Fruit fly (Drosophila melanogaster) whole organism, embryonic: Measurements from ENCODE around the gene SCAR.

ENCODE experiments used
- Bgb ChIP-seq: fragments of 200-800 bp; sonication (Bioruptor generic); IDR thresholded peaks from 2 replicates; pipeline ENCODE4 v1.3.6; 2022; ENCODE audit warnings: missing biosample characterization, missing genetic modification characterization; ENCODE audit not compliant: partially characterized antibody
- C15 ChIP-seq: fragments of 200-800 bp; sonication (Bioruptor generic); IDR thresholded peaks from 3 replicates; pipeline ENCODE4 v1.3.6; 2022; ENCODE audit warnings: missing biosample characterization, missing genetic modification characterization
- CG10267 ChIP-seq: fragments of 200-800 bp; sonication (Bioruptor generic); optimal IDR thresholded peaks from 2 replicates; lab custom pipeline; 2018; ENCODE audit warnings: missing biosample characterization, mild to moderate bottlenecking, missing genetic modification characterization, moderate library complexity
- CG10366 ChIP-seq: fragments of 200-800 bp; sonication (Bioruptor generic); IDR thresholded peaks from 2 replicates; pipeline ENCODE4 v1.3.6; 2022; ENCODE audit warnings: missing biosample characterization, missing genetic modification characterization
- CG10462 ChIP-seq: fragments of 200-800 bp; sonication (Bioruptor generic); optimal IDR thresholded peaks from 2 replicates; lab custom pipeline; 2016; ENCODE audit warnings: missing biosample characterization, missing genetic modification characterization
- CG12659 ChIP-seq: fragments of 200-800 bp; sonication (Bioruptor generic); optimal IDR thresholded peaks from 3 replicates; lab custom pipeline; 2017; ENCODE audit warnings: mild to moderate bottlenecking, missing biosample characterization, missing genetic modification reagents, missing genetic modification characterization
- CG13287 ChIP-seq: fragments of 200-800 bp; sonication (Bioruptor generic); IDR thresholded peaks from 2 replicates; pipeline ENCODE4 v1.3.6; 2022; ENCODE audit warnings: missing biosample characterization, missing genetic modification characterization; ENCODE audit not compliant: partially characterized antibody
- CG13296 ChIP-seq: fragments of 200-800 bp; sonication (Bioruptor generic); optimal IDR thresholded peaks from 3 replicates; lab custom pipeline; 2018; ENCODE audit warnings: missing biosample characterization, mild to moderate bottlenecking, missing genetic modification characterization
- CG14965 ChIP-seq: fragments of 200-800 bp; sonication (Bioruptor generic); optimal IDR thresholded peaks from 2 replicates; lab custom pipeline; 2016; ENCODE audit warnings: missing biosample characterization, missing genetic modification characterization, borderline replicate concordance
- CG17385 ChIP-seq: fragments of 200-800 bp; sonication (Bioruptor generic); optimal IDR thresholded peaks from 3 replicates; lab custom pipeline; 2018; ENCODE audit warnings: missing biosample characterization, mild to moderate bottlenecking, missing genetic modification characterization
- CG30020 ChIP-seq: fragments of 200-800 bp; optimal IDR thresholded peaks from 2 replicates; lab custom pipeline; 2019; ENCODE audit warnings: missing biosample characterization, mild to moderate bottlenecking, missing genetic modification characterization, moderate library complexity
- CG33557 ChIP-seq: fragments of 200-800 bp; sonication (Bioruptor generic); optimal IDR thresholded peaks from 2 replicates; lab custom pipeline; 2019; ENCODE audit warnings: missing biosample characterization, mild to moderate bottlenecking, missing genetic modification characterization, moderate library complexity
- CG4730 ChIP-seq: fragments of 200-800 bp; sonication (Bioruptor generic); IDR thresholded peaks from 2 replicates; pipeline ENCODE4 v1.3.6; 2022; ENCODE audit warnings: missing biosample characterization, missing genetic modification characterization
- CG6254 ChIP-seq: fragments of 200-800 bp; sonication (Bioruptor generic); optimal IDR thresholded peaks from 3 replicates; lab custom pipeline; 2017; ENCODE audit warnings: mild to moderate bottlenecking, missing biosample characterization, missing genetic modification reagents, missing genetic modification characterization
- CG6683 ChIP-seq: fragments of 200-800 bp; sonication (Bioruptor generic); optimal IDR thresholded peaks from 2 replicates; lab custom pipeline; 2017; ENCODE audit warnings: missing biosample characterization, mild to moderate bottlenecking, missing genetic modification characterization, missing genetic modification reagents
- CG6689 ChIP-seq: fragments of 200-800 bp; sonication (Bioruptor generic); IDR thresholded peaks from 2 replicates; pipeline ENCODE4 v1.3.6; 2022; ENCODE audit warnings: missing biosample characterization, missing genetic modification characterization
- CG6791 ChIP-seq: fragments of 200-800 bp; sonication (Bioruptor generic); IDR thresholded peaks from 3 replicates; pipeline ENCODE4 v1.3.6; 2022; ENCODE audit warnings: missing biosample characterization, missing genetic modification characterization; ENCODE audit not compliant: partially characterized antibody
- CG8281 ChIP-seq: fragments of 200-800 bp; sonication (Bioruptor generic); optimal IDR thresholded peaks from 2 replicates; lab custom pipeline; 2018; ENCODE audit warnings: missing biosample characterization, mild to moderate bottlenecking, missing genetic modification characterization, moderate library complexity
- CG8388 ChIP-seq: fragments of 200-800 bp; sonication (Bioruptor generic); optimal IDR thresholded peaks from 2 replicates; lab custom pipeline; 2019; ENCODE audit warnings: missing biosample characterization, mild to moderate bottlenecking, missing genetic modification characterization, moderate library complexity
- Chrac-16 ChIP-seq: fragments of 200-800 bp; sonication (Bioruptor generic); optimal IDR thresholded peaks from 3 replicates; lab custom pipeline; 2016; ENCODE audit warnings: missing biosample characterization, missing genetic modification characterization
- D19A ChIP-seq: fragments of 200-800 bp; optimal IDR thresholded peaks from 3 replicates; lab custom pipeline; 2019; ENCODE audit warnings: missing biosample characterization, mild to moderate bottlenecking, missing genetic modification characterization, moderate library complexity
- Dip2 ChIP-seq: fragments of 200-800 bp; sonication (Bioruptor generic); IDR thresholded peaks from 2 replicates; pipeline ENCODE4 v1.3.6; 2022; ENCODE audit warnings: missing biosample characterization, missing genetic modification characterization
- E2f1 ChIP-seq: fragments of 200-800 bp; sonication (Bioruptor generic); IDR thresholded peaks from 2 replicates; pipeline ENCODE4 v1.3.6; 2022; ENCODE audit warnings: missing biosample characterization, missing genetic modification characterization
- Hand ChIP-seq: fragments of 200-800 bp; sonication (Bioruptor generic); optimal IDR thresholded peaks from 2 replicates; lab custom pipeline; 2017; ENCODE audit warnings: mild to moderate bottlenecking, missing biosample characterization, missing genetic modification reagents, missing genetic modification characterization
- Hmx ChIP-seq: fragments of 200-800 bp; sonication (Bioruptor generic); optimal IDR thresholded peaks from 2 replicates; lab custom pipeline; 2016; ENCODE audit warnings: missing biosample characterization, missing genetic modification characterization
- Hr3 ChIP-seq: fragments of 200-800 bp; sonication (Bioruptor generic); optimal IDR thresholded peaks from 3 replicates; lab custom pipeline; 2016; ENCODE audit warnings: missing biosample characterization, missing genetic modification characterization
- NC2α ChIP-seq: fragments of 200-800 bp; sonication (Bioruptor generic); optimal IDR thresholded peaks from 2 replicates; lab custom pipeline; 2016; ENCODE audit warnings: missing biosample characterization, missing genetic modification characterization
- NFAT ChIP-seq: fragments of 200-800 bp; sonication (Bioruptor generic); IDR thresholded peaks from 2 replicates; pipeline ENCODE4 v1.3.6; 2022; ENCODE audit warnings: missing biosample characterization, missing genetic modification characterization
- Oli ChIP-seq: fragments of 200-800 bp; sonication (Bioruptor generic); optimal IDR thresholded peaks from 2 replicates; lab custom pipeline; 2018; ENCODE audit warnings: missing biosample characterization, mild to moderate bottlenecking, missing genetic modification characterization, moderate library complexity
- Optix ChIP-seq: fragments of 200-800 bp; sonication (Bioruptor generic); IDR thresholded peaks from 3 replicates; pipeline ENCODE4 v1.3.6; 2022; ENCODE audit warnings: missing biosample characterization, missing genetic modification characterization
- Pdp1 ChIP-seq, 2 experiments: fragments of 200-800 bp; sonication (Bioruptor generic); optimal IDR thresholded peaks; 3 replicates each; lab custom pipeline; 2016; ENCODE audit warnings: missing biosample characterization in 2 of 2, missing genetic modification characterization in 2 of 2, mild to moderate bottlenecking in 1 of 2, moderate library complexity in 1 of 2
- Ssrp ChIP-seq: fragments of 200-800 bp; sonication (Bioruptor generic); optimal IDR thresholded peaks from 2 replicates; lab custom pipeline; 2018; ENCODE audit warnings: missing biosample characterization, mild to moderate bottlenecking, missing genetic modification characterization, moderate library complexity
- TFAM ChIP-seq: fragments of 200-800 bp; sonication (Bioruptor generic); optimal IDR thresholded peaks from 2 replicates; lab custom pipeline; 2017; ENCODE audit warnings: missing biosample characterization, missing genetic modification characterization, inconsistent platforms
- amos ChIP-seq: fragments of 200-800 bp; sonication (Bioruptor generic); IDR thresholded peaks from 2 replicates; pipeline ENCODE4 v1.3.6; 2022; ENCODE audit warnings: missing biosample characterization, missing genetic modification characterization; ENCODE audit not compliant: partially characterized antibody
- ash1 ChIP-seq: fragments of 200-800 bp; sonication (Bioruptor generic); optimal IDR thresholded peaks from 2 replicates; lab custom pipeline; 2018; ENCODE audit warnings: missing biosample characterization, mild to moderate bottlenecking, missing genetic modification characterization
- bsh ChIP-seq, 2 experiments: fragments of 200-800 bp; sonication (Bioruptor generic); optimal IDR thresholded peaks; 2 replicates each; lab custom pipeline; 2017 to 2018; ENCODE audit warnings: mild to moderate bottlenecking in 2 of 2, missing biosample characterization in 2 of 2, missing genetic modification characterization in 2 of 2, moderate library complexity in 1 of 2
- dimm ChIP-seq: fragments of 200-800 bp; sonication (Bioruptor generic); IDR thresholded peaks from 2 replicates; pipeline ENCODE4 v1.3.6; 2022; ENCODE audit warnings: missing biosample characterization, missing genetic modification characterization
- en ChIP-seq: fragments of 200-800 bp; sonication (Bioruptor generic); optimal IDR thresholded peaks from 2 replicates; lab custom pipeline; 2016; ENCODE audit warnings: missing biosample characterization, missing genetic modification characterization
- fd64A ChIP-seq: fragments of 200-800 bp; sonication (Bioruptor generic); optimal IDR thresholded peaks from 3 replicates; lab custom pipeline; 2018; ENCODE audit warnings: missing biosample characterization, mild to moderate bottlenecking, missing genetic modification characterization
- fd96Cb ChIP-seq: fragments of 200-800 bp; sonication (Bioruptor generic); optimal IDR thresholded peaks from 2 replicates; lab custom pipeline; 2018; ENCODE audit warnings: missing biosample characterization, mild to moderate bottlenecking, missing genetic modification characterization, moderate library complexity
- gce ChIP-seq: fragments of 200-800 bp; sonication (Bioruptor generic); IDR thresholded peaks from 3 replicates; pipeline ENCODE4 v1.3.6; 2022; ENCODE audit warnings: missing biosample characterization, missing genetic modification characterization
- h ChIP-seq: fragments of >200 bp; optimal IDR thresholded peaks from 2 replicates; lab custom pipeline; 2017
- kah ChIP-seq: fragments of 200-800 bp; sonication (Bioruptor generic); optimal IDR thresholded peaks from 2 replicates; lab custom pipeline; 2018; ENCODE audit warnings: missing biosample characterization, mild to moderate bottlenecking, missing genetic modification characterization
- klu ChIP-seq: fragments of 200-800 bp; sonication (Bioruptor generic); IDR thresholded peaks from 2 replicates; pipeline ENCODE4 v1.3.6; 2022; ENCODE audit warnings: missing biosample characterization, missing genetic modification characterization
- nom ChIP-seq: fragments of 200-800 bp; sonication (Bioruptor generic); optimal IDR thresholded peaks from 2 replicates; lab custom pipeline; 2017; ENCODE audit warnings: missing biosample characterization, missing genetic modification characterization, mild to moderate bottlenecking, moderate library complexity, missing genetic modification reagents
- slou ChIP-seq: fragments of 200-800 bp; sonication (Bioruptor generic); optimal IDR thresholded peaks from 3 replicates; lab custom pipeline; 2016; ENCODE audit warnings: missing biosample characterization, missing genetic modification characterization
- tin ChIP-seq: fragments of 200-800 bp; sonication (Bioruptor generic); optimal IDR thresholded peaks from 3 replicates; lab custom pipeline; 2016; ENCODE audit warnings: missing biosample characterization, missing genetic modification characterization
- tio ChIP-seq: fragments of 200-800 bp; sonication (Bioruptor generic); optimal IDR thresholded peaks from 2 replicates; lab custom pipeline; 2017; ENCODE audit warnings: missing biosample characterization, missing genetic modification characterization, inconsistent platforms
- wek ChIP-seq: fragments of 200-800 bp; sonication (Bioruptor generic); optimal IDR thresholded peaks from 3 replicates; lab custom pipeline; 2018; ENCODE audit warnings: missing biosample characterization, mild to moderate bottlenecking, missing genetic modification characterization, moderate library complexity

SCAR gene

dm6 chr2L:10967257-10968008 lies 9.1 kb upstream of the SCAR start (continued):
- TF ChIP-seq E2f1 (no peak), CG13296 (no peak), dimm (GFP tag; lab: Robert Waterston, UW) (no peak), fd96Cb (tag; lab: Kevin White, UChicago) (no peak), tio (GFP tag; lab: Kevin White, UChicago) (no peak), wek (GFP tag; lab: Kevin White, UChicago) (no peak), CG10462 (GFP tag; lab: Kevin White, UChicago) (no peak), TFAM (GFP tag; lab: Kevin White, UChicago) (no peak), NFAT (no peak), Oli (tag; lab: Kevin White, UChicago) (no peak), CG8388 (no peak), CG13287 (GFP tag; lab: Robert Waterston, UW) (no peak), amos (GFP tag; lab: Robert Waterston, UW) (no peak), Hmx (GFP tag; lab: Kevin White, UChicago) (no peak), CG8281 (tag; lab: Kevin White, UChicago) (no peak), Dip2 (GFP tag; lab: Robert Waterston, UW) (no peak), klu (GFP tag; lab: Robert Waterston, UW) (no peak), Bgb (GFP tag; lab: Robert Waterston, UW) (peak; percentile 37; the same call in 1 of the 2 replicates), CG10267 (tag; lab: Kevin White, UChicago) (no peak), CG6683 (GFP tag; lab: Kevin White, UChicago) (no peak), Hand (no peak), ash1 (GFP tag; lab: Kevin White, UChicago) (peak; percentile 10), tin (GFP tag; lab: Kevin White, UChicago) (no peak), Chrac-16 (no peak), CG4730 (GFP tag; lab: Robert Waterston, UW) (no peak), bsh (GFP tag; optimal IDR thresholded peaks at IDR 0.05; lab: Kevin White, UChicago) (peak; percentile 23 to 66), CG30020 (tag; lab: Kevin White, UChicago) (no peak), fd64A (GFP tag; lab: Kevin White, UChicago) (no peak), kah (GFP tag; lab: Kevin White, UChicago) (peak; percentile 46), CG6254 (peak; percentile 1), Hr3 (GFP tag; lab: Kevin White, UChicago) (no peak), CG33557 (GFP tag; lab: Kevin White, UChicago) (no peak), h (no peak), CG12659 (GFP tag; lab: Kevin White, UChicago) (peak; percentile 29), CG14965 (GFP tag; lab: Kevin White, UChicago) (no peak), NC2α (GFP tag; lab: Kevin White, UChicago) (peak; percentile 6), Optix (GFP tag; lab: Robert Waterston, UW) (no peak; the same call in 2 of the 3 replicates), CG17385 (GFP tag; lab: Kevin White, UChicago) (peak; percentile 8), CG6689 (GFP tag; lab: Robert Waterston, UW) (no peak), slou (GFP tag; lab: Kevin White, UChicago) (no peak), CG10366 (GFP tag; lab: Robert Waterston, UW) (no peak), D19A (tag; lab: Kevin White, UChicago) (no peak), gce (GFP tag; lab: Robert Waterston, UW) (no peak), CG6791 (peak; percentile 46; the same call in 2 of the 3 replicates), C15 (no peak), nom (GFP tag; lab: Kevin White, UChicago) (peak; percentile 95), en (GFP tag; lab: Kevin White, UChicago) (no peak), Ssrp (no peak), Pdp1 (GFP tag; optimal IDR thresholded peaks at IDR 0.05; lab: Kevin White, UChicago) (no peak)
